Fruit fly (Drosophila melanogaster) whole organism, embryonic: ENCODE results near the gene CG1622.

Source experiments
- Adf1 ChIP-seq: fragments of 200-800 bp; sonication (Bioruptor generic); IDR thresholded peaks from 2 replicates; pipeline ENCODE4 v1.3.6; 2022; ENCODE audit warnings: missing biosample characterization, missing genetic modification characterization
- CG10431 ChIP-seq: fragments of 200-800 bp; sonication (Bioruptor generic); optimal IDR thresholded peaks from 3 replicates; lab custom pipeline; 2018; ENCODE audit warnings: missing biosample characterization, mild to moderate bottlenecking, missing genetic modification characterization
- CG10979 ChIP-seq: fragments of 200-800 bp; sonication (Bioruptor generic); optimal IDR thresholded peaks from 2 replicates; lab custom pipeline; 2018; ENCODE audit warnings: missing biosample characterization, mild to moderate bottlenecking, missing genetic modification characterization, moderate library complexity
- CG12391 ChIP-seq: fragments of 200-800 bp; sonication (Bioruptor generic); optimal IDR thresholded peaks from 3 replicates; lab custom pipeline; 2018; ENCODE audit warnings: missing biosample characterization, mild to moderate bottlenecking, missing genetic modification characterization, moderate library complexity
- CG12769 ChIP-seq: fragments of 200-800 bp; sonication (Bioruptor generic); optimal IDR thresholded peaks from 2 replicates; lab custom pipeline; 2019; ENCODE audit warnings: missing biosample characterization, mild to moderate bottlenecking, missing genetic modification characterization, moderate library complexity
- CG16815 ChIP-seq: fragments of 200-800 bp; sonication (Bioruptor generic); optimal IDR thresholded peaks from 3 replicates; lab custom pipeline; 2017; ENCODE audit warnings: missing biosample characterization, mild to moderate bottlenecking, missing genetic modification characterization
- CG17328 ChIP-seq: fragments of 200-800 bp; sonication (Bioruptor generic); IDR thresholded peaks from 2 replicates; pipeline ENCODE4 v1.3.6; 2022; ENCODE audit warnings: missing biosample characterization, missing genetic modification characterization
- CG2199 ChIP-seq: fragments of 200-800 bp; sonication (Bioruptor generic); IDR thresholded peaks from 3 replicates; pipeline ENCODE4 v1.3.6; 2022; ENCODE audit warnings: missing biosample characterization, missing genetic modification characterization
- CG2678 ChIP-seq: fragments of 200-800 bp; sonication (Bioruptor generic); optimal IDR thresholded peaks from 3 replicates; lab custom pipeline; 2019; ENCODE audit warnings: missing biosample characterization, mild to moderate bottlenecking, missing genetic modification characterization, moderate library complexity
- CG2875 ChIP-seq: fragments of 200-800 bp; sonication (Bioruptor generic); optimal IDR thresholded peaks from 2 replicates; lab custom pipeline; 2017; ENCODE audit warnings: missing biosample characterization, mild to moderate bottlenecking, missing genetic modification characterization, missing genetic modification reagents
- CG3407 ChIP-seq: fragments of 200-800 bp; sonication (Bioruptor generic); optimal IDR thresholded peaks from 2 replicates; lab custom pipeline; 2018; ENCODE audit warnings: missing biosample characterization, mild to moderate bottlenecking, missing genetic modification characterization
- CG42726 ChIP-seq: fragments of 200-800 bp; sonication (Bioruptor generic); IDR thresholded peaks from 2 replicates; pipeline ENCODE4 v1.3.6; 2022; ENCODE audit warnings: missing biosample characterization, missing genetic modification characterization; ENCODE audit not compliant: partially characterized antibody
- CG4328 ChIP-seq: fragments of 200-800 bp; sonication (Bioruptor generic); optimal IDR thresholded peaks from 3 replicates; lab custom pipeline; 2017; ENCODE audit warnings: missing biosample characterization, missing genetic modification reagents, missing genetic modification characterization
- CG4707 ChIP-seq: fragments of 200-800 bp; sonication (Bioruptor generic); optimal IDR thresholded peaks from 2 replicates; lab custom pipeline; 2018; ENCODE audit warnings: missing biosample characterization, mild to moderate bottlenecking, missing genetic modification characterization, moderate library complexity
- CG5180 ChIP-seq: fragments of 200-800 bp; sonication (Bioruptor generic); optimal IDR thresholded peaks from 3 replicates; lab custom pipeline; 2017; ENCODE audit warnings: missing biosample characterization, missing genetic modification characterization, mild to moderate bottlenecking, moderate library complexity, missing genetic modification reagents
- CG7556 ChIP-seq: fragments of 200-800 bp; sonication (Bioruptor generic); optimal IDR thresholded peaks from 2 replicates; lab custom pipeline; 2017; ENCODE audit warnings: missing biosample characterization, mild to moderate bottlenecking, missing genetic modification characterization
- CG8944 ChIP-seq: fragments of 200-800 bp; sonication (Bioruptor generic); optimal IDR thresholded peaks from 3 replicates; lab custom pipeline; 2016; ENCODE audit warnings: missing biosample characterization, missing genetic modification characterization
- CG9437 ChIP-seq: fragments of 200-800 bp; sonication (Bioruptor generic); optimal IDR thresholded peaks from 2 replicates; lab custom pipeline; 2018; ENCODE audit warnings: missing biosample characterization, mild to moderate bottlenecking, missing genetic modification characterization
- CG9817 ChIP-seq: fragments of 200-800 bp; sonication (Bioruptor generic); optimal IDR thresholded peaks from 2 replicates; lab custom pipeline; 2018; ENCODE audit warnings: missing biosample characterization, mild to moderate bottlenecking, missing genetic modification characterization, moderate library complexity
- CrebB ChIP-seq: fragments of 200-800 bp; sonication (Bioruptor generic); optimal IDR thresholded peaks from 3 replicates; lab custom pipeline; 2018; ENCODE audit warnings: missing biosample characterization, mild to moderate bottlenecking, missing genetic modification characterization
- D ChIP-seq, 2 experiments: fragments of 200-800 bp in 1 of 2; fragments of >200 bp in 1 of 2; sonication (Bioruptor generic) in 1 of 2; optimal IDR thresholded peaks; 2 replicates in 1 of 2; 3 replicates in 1 of 2; lab custom pipeline; 2017; ENCODE audit warnings: mild to moderate bottlenecking in 1 of 2, missing biosample characterization in 1 of 2, missing genetic modification characterization in 1 of 2, missing genetic modification reagents in 1 of 2
- Dad ChIP-seq: fragments of 200-800 bp; sonication (Bioruptor generic); optimal IDR thresholded peaks from 3 replicates; lab custom pipeline; 2016; ENCODE audit warnings: missing biosample characterization, missing genetic modification characterization
- HHEX ChIP-seq: fragments of 200-800 bp; sonication (Bioruptor generic); optimal IDR thresholded peaks from 3 replicates; lab custom pipeline; 2017; ENCODE audit warnings: missing biosample characterization, mild to moderate bottlenecking, missing genetic modification characterization, missing genetic modification reagents
- HmgZ ChIP-seq: fragments of 200-800 bp; sonication (Bioruptor generic); optimal IDR thresholded peaks from 2 replicates; lab custom pipeline; 2018; ENCODE audit warnings: missing biosample characterization, mild to moderate bottlenecking, missing genetic modification characterization
- Mrtf ChIP-seq: fragments of 200-800 bp; sonication (Bioruptor generic); IDR thresholded peaks from 3 replicates; pipeline ENCODE4 v1.3.6; 2022; ENCODE audit warnings: missing biosample characterization, missing genetic modification characterization
- Neu2 ChIP-seq: fragments of 200-800 bp; sonication (Bioruptor generic); optimal IDR thresholded peaks from 3 replicates; lab custom pipeline; 2016; ENCODE audit warnings: missing biosample characterization, missing genetic modification characterization, borderline replicate concordance
- Poxn ChIP-seq: fragments of 200-800 bp; sonication (Bioruptor generic); IDR thresholded peaks from 2 replicates; pipeline ENCODE4 v1.3.6; 2022; ENCODE audit warnings: missing biosample characterization, missing genetic modification characterization
- Sox100B ChIP-seq: fragments of 200-800 bp; sonication (Bioruptor generic); optimal IDR thresholded peaks from 3 replicates; lab custom pipeline; 2018; ENCODE audit warnings: missing biosample characterization, mild to moderate bottlenecking, missing genetic modification characterization
- az2 ChIP-seq: fragments of 200-800 bp; sonication (Bioruptor generic); optimal IDR thresholded peaks from 3 replicates; lab custom pipeline; 2016; ENCODE audit warnings: missing biosample characterization, missing genetic modification characterization
- br ChIP-seq: fragments of >200 bp; optimal IDR thresholded peaks from 2 replicates; lab custom pipeline; 2017
- ci ChIP-seq: fragments of 200-800 bp; sonication (Bioruptor generic); IDR thresholded peaks from 3 replicates; pipeline ENCODE4 v1.3.6; 2022; ENCODE audit warnings: missing biosample characterization, missing genetic modification characterization
- crol ChIP-seq: fragments of 200-800 bp; sonication (Bioruptor generic); IDR thresholded peaks from 2 replicates; pipeline ENCODE4 v1.3.6; 2022; ENCODE audit warnings: missing biosample characterization, missing genetic modification characterization
- crp ChIP-seq, 2 experiments: fragments of 200-800 bp; sonication (Bioruptor generic); optimal IDR thresholded peaks; 2 replicates in 1 of 2; 3 replicates in 1 of 2; lab custom pipeline; 2017; ENCODE audit warnings: missing biosample characterization in 2 of 2, missing genetic modification characterization in 2 of 2, mild to moderate bottlenecking in 1 of 2, moderate library complexity in 1 of 2
- jumu ChIP-seq: fragments of 200-800 bp; sonication (Bioruptor generic); optimal IDR thresholded peaks from 3 replicates; lab custom pipeline; 2016; ENCODE audit warnings: missing biosample characterization, missing genetic modification characterization
- lab ChIP-seq: fragments of 200-800 bp; sonication (Bioruptor generic); optimal IDR thresholded peaks from 3 replicates; lab custom pipeline; 2017; ENCODE audit warnings: missing biosample characterization, missing genetic modification characterization, mild to moderate bottlenecking, moderate library complexity, missing genetic modification reagents
- nau ChIP-seq: fragments of 200-800 bp; sonication (Bioruptor generic); optimal IDR thresholded peaks from 3 replicates; lab custom pipeline; 2017; ENCODE audit warnings: missing biosample characterization, mild to moderate bottlenecking, missing genetic modification characterization, missing genetic modification reagents
- nom ChIP-seq: fragments of 200-800 bp; sonication (Bioruptor generic); optimal IDR thresholded peaks from 2 replicates; lab custom pipeline; 2017; ENCODE audit warnings: missing biosample characterization, missing genetic modification characterization, mild to moderate bottlenecking, moderate library complexity, missing genetic modification reagents
- pfk ChIP-seq: fragments of 200-800 bp; sonication (Bioruptor generic); optimal IDR thresholded peaks from 2 replicates; lab custom pipeline; 2018; ENCODE audit warnings: missing biosample characterization, mild to moderate bottlenecking, missing genetic modification characterization, moderate library complexity
- psq ChIP-seq: fragments of 200-800 bp; sonication (Bioruptor generic); optimal IDR thresholded peaks from 2 replicates; lab custom pipeline; 2017; ENCODE audit warnings: missing biosample characterization, missing genetic modification characterization
- sr ChIP-seq: fragments of 200-800 bp; sonication (Bioruptor generic); IDR thresholded peaks from 3 replicates; pipeline ENCODE4 v1.3.6; 2022; ENCODE audit warnings: missing biosample characterization, missing genetic modification characterization
- sug ChIP-seq: fragments of 200-800 bp; optimal IDR thresholded peaks from 2 replicates; lab custom pipeline; 2019; ENCODE audit warnings: missing biosample characterization, mild to moderate bottlenecking, missing genetic modification characterization, moderate library complexity
- tio ChIP-seq: fragments of 200-800 bp; sonication (Bioruptor generic); optimal IDR thresholded peaks from 2 replicates; lab custom pipeline; 2017; ENCODE audit warnings: missing biosample characterization, missing genetic modification characterization, inconsistent platforms
- ttk ChIP-seq: fragments of 200-800 bp; sonication (Bioruptor generic); IDR thresholded peaks from 2 replicates; pipeline ENCODE4 v2.1.2; 2022; ENCODE audit warnings: missing biosample characterization, missing genetic modification characterization
- twi ChIP-seq: fragments of 200-800 bp; optimal IDR thresholded peaks from 2 replicates; lab custom pipeline; 2019; ENCODE audit warnings: missing biosample characterization, mild to moderate bottlenecking, missing genetic modification characterization, moderate library complexity
- vvl ChIP-seq: fragments of 200-800 bp; sonication (Bioruptor generic); IDR thresholded peaks from 2 replicates; pipeline ENCODE4 v1.3.6; 2022; ENCODE audit warnings: missing biosample characterization, missing genetic modification characterization
- zfh1 ChIP-seq: fragments of 200-800 bp; sonication (Bioruptor generic); IDR thresholded peaks from 3 replicates; pipeline ENCODE4 v1.3.6; 2022; ENCODE audit warnings: missing biosample characterization, missing genetic modification characterization

CG1622 gene

dm6 chrX:13247789-13248188 is 49.1 kb upstream of the CG1622 start (continued):
- TF ChIP-seq Poxn (GFP tag; lab: Robert Waterston, UW) (no peak), nau (GFP tag; lab: Kevin White, UChicago) (no peak), jumu (GFP tag; lab: Kevin White, UChicago) (no peak), CG9817 (no peak), nom (no peak), CG4707 (GFP tag; lab: Kevin White, UChicago) (no peak), CrebB (tag; lab: Kevin White, UChicago) (no peak)

dm6 chrX:13248515-13248914 is 48.4 kb upstream of the CG1622 start:
- peak; percentile 11 for TF ChIP-seq CG12769 (tag; lab: Kevin White, UChicago)
- TF ChIP-seq crol (GFP tag; lab: Robert Waterston, UW), result peak; percentile 92
- peak; percentile 34 for TF ChIP-seq CG5180 (GFP tag; lab: Kevin White, UChicago)
- TF ChIP-seq CG17328 (GFP tag; lab: Robert Waterston, UW), result 0 out of 2 replicates have a peak, but pooled peaks have one; percentile 5
- TF ChIP-seq ci (GFP tag; lab: Robert Waterston, UW), result peak; percentile 45; the same call in 1 of the 3 replicates
- TF ChIP-seq CG2199, result peak; percentile 31; the same call in 1 of the 3 replicates
- peak; percentile 58 for TF ChIP-seq pfk (GFP tag; lab: Kevin White, UChicago)
- TF ChIP-seq sug (tag; lab: Kevin White, UChicago), result peak; percentile 28
- no peak for TF ChIP-seq CG16815
- TF ChIP-seq CG42726 (GFP tag; lab: Robert Waterston, UW), result no peak
- TF ChIP-seq Neu2 (GFP tag; lab: Kevin White, UChicago), result no peak
- TF ChIP-seq ttk (GFP tag; lab: Robert Waterston, UW), result 0 out of 2 replicates have a peak, but pooled peaks have one; percentile 16
- no peak for TF ChIP-seq Sox100B
- TF ChIP-seq lab (GFP tag; lab: Kevin White, UChicago), result peak; percentile 47
- no peak for TF ChIP-seq CG4328 (GFP tag; lab: Kevin White, UChicago)

DNA sequence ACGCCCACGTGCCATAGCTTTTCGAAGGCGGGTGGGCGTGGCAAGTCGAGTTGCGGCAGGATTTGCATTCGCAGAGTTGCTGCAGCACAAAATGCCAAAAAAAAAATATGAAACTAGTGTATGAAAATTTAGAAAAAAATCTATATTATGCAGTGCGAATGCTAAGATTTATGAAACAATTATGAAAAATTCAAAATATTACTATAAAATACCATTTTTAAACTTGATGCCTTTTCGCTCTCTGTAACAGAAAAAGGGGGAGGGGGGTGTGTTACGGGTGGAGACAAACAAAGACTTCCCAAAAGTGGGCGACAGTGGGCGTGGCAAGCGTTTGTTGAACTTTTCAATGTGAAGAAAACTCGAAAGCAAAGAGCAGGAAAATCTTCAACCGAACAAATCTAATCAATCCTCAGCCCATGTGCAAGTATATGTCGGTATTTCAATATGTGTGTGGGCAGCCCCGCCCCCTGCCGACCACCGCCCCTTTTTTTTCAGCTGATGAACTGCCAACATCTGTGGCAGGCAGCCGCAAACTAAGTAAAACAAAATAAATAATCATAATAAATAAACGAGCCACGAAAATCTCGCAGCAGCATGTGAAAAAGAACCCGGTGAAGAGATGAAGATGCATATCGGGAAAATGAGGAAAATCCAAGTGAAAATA is 47.0 kb upstream of the CG1622 start:
- TF ChIP-seq az2, result peak; percentile 26
- TF ChIP-seq crp (GFP tag; optimal IDR thresholded peaks at IDR 0.05; lab: Kevin White, UChicago), result no peak
- TF ChIP-seq CG9437 (GFP tag; lab: Kevin White, UChicago), result peak; percentile 5
- no peak for TF ChIP-seq Mrtf
- TF ChIP-seq CG10979 (tag; lab: Kevin White, UChicago), result peak; percentile 39
- TF ChIP-seq sr (GFP tag; lab: Robert Waterston, UW), result peak; percentile 74
- TF ChIP-seq twi (tag; lab: Kevin White, UChicago), result peak; percentile 67
- TF ChIP-seq HmgZ (tag; lab: Kevin White, UChicago), result no peak
- TF ChIP-seq vvl (GFP tag; lab: Robert Waterston, UW), result no peak
- peak; percentile 10 for TF ChIP-seq tio (GFP tag; lab: Kevin White, UChicago)
- no peak for TF ChIP-seq HHEX (GFP tag; lab: Kevin White, UChicago)
- TF ChIP-seq br (lab: Kevin White, UChicago), result no peak
- TF ChIP-seq Adf1, result no peak
- TF ChIP-seq psq, result no peak
- peak; percentile 16 for TF ChIP-seq CG7556
- TF ChIP-seq Dad (GFP tag; lab: Kevin White, UChicago), result no peak
- peak; percentile 27 for TF ChIP-seq CG2875 (GFP tag; lab: Kevin White, UChicago)
- TF ChIP-seq D (optimal IDR thresholded peaks at IDR 0.05; lab: Kevin White, UChicago), result no peak
- no peak for TF ChIP-seq D (GFP tag; optimal IDR thresholded peaks at IDR 0.05; lab: Kevin White, UChicago)
- TF ChIP-seq CG10431 (GFP tag; lab: Kevin White, UChicago), result no peak
- TF ChIP-seq CG3407 (GFP tag; lab: Kevin White, UChicago), result peak; percentile 12
- no peak for TF ChIP-seq CG8944 (GFP tag; lab: Kevin White, UChicago)
- TF ChIP-seq zfh1, result 0 out of 3 replicates have a peak, but pooled peaks have one; percentile 7
- peak; percentile 1 for TF ChIP-seq nau (GFP tag; lab: Kevin White, UChicago)
- TF ChIP-seq CG2678 (tag; lab: Kevin White, UChicago), result no peak
- TF ChIP-seq CG12391 (tag; lab: Kevin White, UChicago), result peak; percentile 23
